Worm (Caenorhabditis elegans): ENCODE measurements around the gene spe-45.

spe-45 gene

ce11 chrIV:12361392-12362092, 28.4 kb downstream of the spe-45 start, which contains the start of the genes ccr-4 and ZC518.8:
TSS of gene ccr-4 (plus strand) at chrIV:12361542.
TSS of gene ZC518.8 (minus strand) at chrIV:12361908.
- TF ChIP-seq K02D7.2 (tag; optimal IDR thresholded peaks at IDR 0.05) (no peak), tbx-7 (tag; optimal IDR thresholded peaks at IDR 0.05) (no peak), hlh-13 (GFP tag; optimal IDR thresholded peaks at IDR 0.05) (no peak), madf-2 (tag; optimal IDR thresholded peaks at IDR 0.05) (no peak)

DNA sequence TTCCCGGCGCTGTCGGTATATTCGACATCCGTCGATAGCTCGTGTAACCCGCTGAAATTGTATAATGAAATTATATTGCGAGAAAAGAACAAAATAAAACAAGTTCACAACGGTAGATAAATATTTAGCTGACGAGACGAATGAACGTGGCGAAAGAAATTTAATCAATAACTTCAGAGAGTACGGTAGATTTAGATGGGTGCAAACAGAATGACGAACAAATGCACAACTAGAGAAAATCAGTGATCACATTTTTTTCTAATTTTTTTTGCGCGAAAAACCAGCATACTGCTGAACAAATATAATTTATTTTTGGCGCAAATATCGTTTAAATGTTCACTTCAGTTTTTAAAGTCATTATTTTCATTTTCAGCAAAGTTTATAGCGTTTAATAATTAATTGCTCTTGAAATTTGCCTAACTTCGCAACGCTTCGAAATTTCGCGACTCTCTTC, 29.1 kb downstream of the spe-45 start, which contains the start of gene sec-24.2:
Gene sec-24.2 (minus strand): TSS at position 51 of the 454 bp plus-strand sequence.
- TF ChIP-seq dve-1 (tag; optimal IDR thresholded peaks at IDR 0.05), result no peak
- no peak for TF ChIP-seq hlh-13 (GFP tag; optimal IDR thresholded peaks at IDR 0.05)
- TF ChIP-seq K02D7.2 (tag; optimal IDR thresholded peaks at IDR 0.05), result no peak
- no peak for TF ChIP-seq C08G9.2 (tag; optimal IDR thresholded peaks at IDR 0.05)
- TF ChIP-seq syd-9 (tag; optimal IDR thresholded peaks at IDR 0.05), result no peak

DNA sequence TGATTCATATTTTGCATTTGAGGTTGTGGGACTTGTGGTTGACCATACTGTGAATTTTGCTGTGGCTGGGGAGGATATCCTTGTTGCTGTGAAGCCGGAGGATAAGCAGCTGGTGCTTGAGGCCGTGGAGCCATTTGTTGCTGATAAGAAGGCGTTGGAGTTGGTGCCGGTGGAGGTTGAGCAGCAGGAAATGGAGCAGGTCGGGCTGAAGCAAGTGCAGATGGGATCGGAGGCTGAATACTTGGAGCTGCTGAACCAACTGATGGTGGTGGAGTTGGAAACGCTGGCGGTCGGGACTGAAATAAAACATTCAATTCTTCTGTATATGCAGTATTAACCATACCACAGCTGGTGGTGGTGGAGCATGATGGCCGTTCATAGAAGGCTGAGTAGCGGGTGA, 29.9 kb downstream of the spe-45 start:
- no peak for TF ChIP-seq pha-4 (tag; optimal IDR thresholded peaks at IDR 0.05)
- TF ChIP-seq hlh-30 (tag; optimal IDR thresholded peaks at IDR 0.05; ENCODE audit: insufficient read depth), result no peak

ce11 chrIV:12350235-12350634, 39.7 kb downstream of the spe-45 start:
- TF ChIP-seq pros-1 (tag; optimal IDR thresholded peaks at IDR 0.05) (no peak), pax-1 (tag; optimal IDR thresholded peaks at IDR 0.05) (no peak), unc-42 (tag; optimal IDR thresholded peaks at IDR 0.05) (peak; percentile 37), ets-4 (tag; optimal IDR thresholded peaks at IDR 0.05) (no peak), ceh-6 (GFP tag; optimal IDR thresholded peaks at IDR 0.05) (no peak), zip-5 (tag; optimal IDR thresholded peaks at IDR 0.05) (no peak)

- TF ChIP-seq ceh-19 (GFP tag; optimal IDR thresholded peaks at IDR 0.05) (no peak), zip-5 (tag; optimal IDR thresholded peaks at IDR 0.05) (no peak), syd-9 (tag; optimal IDR thresholded peaks at IDR 0.05) (no peak), unc-3 (GFP tag; conservative IDR thresholded peaks at IDR 0.05) (no peak), unc-3 (tag; optimal IDR thresholded peaks at IDR 0.05) (no peak), pha-4 (tag; optimal IDR thresholded peaks at IDR 0.05) (no peak), F13H6.1 (tag; optimal IDR thresholded peaks at IDR 0.05) (no peak), dve-1 (tag; optimal IDR thresholded peaks at IDR 0.05) (no peak), unc-55 (GFP tag; optimal IDR thresholded peaks at IDR 0.05) (no peak), nhr-232 (tag; optimal IDR thresholded peaks at IDR 0.05) (no peak), pax-1 (tag; optimal IDR thresholded peaks at IDR 0.05) (no peak), hlh-8 (tag; optimal IDR thresholded peaks at IDR 0.05) (no peak)
These were observed 40.3 kb downstream of the spe-45 start, which contains the start of gene best-22 for ce11 chrIV:12349639-12350038. TSS of gene best-22 (plus strand) at chrIV:12349939.

- no peak for TF ChIP-seq ceh-30 (tag; optimal IDR thresholded peaks at IDR 0.05)
- no peak for TF ChIP-seq mec-3 (tag; optimal IDR thresholded peaks at IDR 0.05; ENCODE audit: borderline replicate concordance)
These were observed 49.0 kb downstream of the spe-45 start for ce11 chrIV:12340885-12341284.

Measured in whole organism, late embryonic.